Worm (Caenorhabditis elegans) whole organism, midembryonic: ENCODE results near the gene K08D10.11.

ENCODE experiments used
- cog-1 ChIP-seq: sonication (generic microtip); optimal IDR thresholded peaks from 2 replicates; lab custom pipeline; 2016; ENCODE audit warnings: missing genetic modification characterization, missing compliant biosample characterization
- ztf-23 ChIP-seq: fragments of 200-800 bp; sonication (Bioruptor generic); IDR thresholded peaks from 2 replicates; pipeline ENCODE4 v1.3.6; 2022; ENCODE audit warnings: missing genetic modification reagents, missing genetic modification characterization, missing compliant biosample characterization

ce11 chrIV:4171531-4172163, 14.4 kb downstream of the K08D10.11 start, which contains the start of the genes K08D10.13 and rnp-2:
- 0 out of 2 replicates have a peak, but pooled peaks have one; percentile 11 for TF ChIP-seq ztf-23 (GFP tag; lab: Robert Waterston, UW)
- no peak for TF ChIP-seq cog-1 (tag; lab: Kevin White, UChicago)
